Worm (Caenorhabditis elegans) whole organism, L4/young adult: ENCODE measurements around the gene smvt-1.

ENCODE experiments used
- dao-5 ChIP-seq: sonication (generic microtip); optimal IDR thresholded peaks from 2 replicates; lab custom pipeline; 2016; ENCODE audit warnings: missing genotype, missing genetic modification characterization, moderate library complexity, missing compliant biosample characterization
- him-1 ChIP-seq: sonication (generic microtip); optimal IDR thresholded peaks from 2 replicates; lab custom pipeline; 2016; ENCODE audit warnings: missing genotype, missing genetic modification reagents, missing genetic modification characterization, missing compliant biosample characterization

- no peak for TF ChIP-seq him-1 (tag; lab: Kevin White, UChicago)
- TF ChIP-seq dao-5: no peak
Measured at ce11 chrX:2544645-2545044, 4.1 kb downstream of the smvt-1 start.
